Worm (Caenorhabditis elegans) whole organism, midembryonic: Measurements from ENCODE around the gene C23G10.7.

ENCODE experiments used
- T22C8.4 ChIP-seq: fragments of 200-800 bp; sonication (Bioruptor generic); IDR thresholded peaks from 2 replicates; pipeline ENCODE4 v1.3.6; 2022; ENCODE audit warnings: missing genetic modification characterization, missing compliant biosample characterization
- cog-1 ChIP-seq: sonication (generic microtip); optimal IDR thresholded peaks from 2 replicates; lab custom pipeline; 2016; ENCODE audit warnings: missing genetic modification characterization, missing compliant biosample characterization
- flt-1 ChIP-seq: fragments of 200-800 bp; sonication (Bioruptor generic); IDR thresholded peaks from 2 replicates; pipeline ENCODE4 v1.3.6; 2022; ENCODE audit warnings: missing genetic modification characterization, missing compliant biosample characterization
- klf-2 ChIP-seq: fragments of 200-800 bp; sonication (Bioruptor generic); conservative IDR thresholded peaks from 2 replicates; pipeline ENCODE4 v1.3.6; 2022; ENCODE audit warnings: missing genetic modification reagents, missing genetic modification characterization, missing compliant biosample characterization
- med-1 ChIP-seq: sonication (generic microtip); optimal IDR thresholded peaks from 2 replicates; lab custom pipeline; 2017; ENCODE audit warnings: missing genetic modification characterization, mild to moderate bottlenecking, missing compliant biosample characterization, antibody characterized with exemption, missing genetic modification reagents; ENCODE audit not compliant: insufficient read depth
- ref-1 ChIP-seq: fragments of 200-800 bp; sonication (Bioruptor generic); conservative IDR thresholded peaks from 2 replicates; pipeline ENCODE4 v1.3.6; 2022; ENCODE audit warnings: missing genetic modification reagents, missing genetic modification characterization, missing compliant biosample characterization
- tab-1 ChIP-seq: fragments of 200-800 bp; sonication (Bioruptor generic); IDR thresholded peaks from 2 replicates; pipeline ENCODE4 v1.3.6; 2022; ENCODE audit warnings: missing genetic modification characterization, missing compliant biosample characterization
- ztf-23 ChIP-seq: fragments of 200-800 bp; sonication (Bioruptor generic); IDR thresholded peaks from 2 replicates; pipeline ENCODE4 v1.3.6; 2022; ENCODE audit warnings: missing genetic modification reagents, missing genetic modification characterization, missing compliant biosample characterization
- ztf-29 ChIP-seq: fragments of 200-800 bp; sonication (Bioruptor generic); IDR thresholded peaks from 2 replicates; pipeline ENCODE4 v1.3.6; 2022; ENCODE audit warnings: missing genetic modification reagents, missing genetic modification characterization, missing compliant biosample characterization

The C23G10.7 gene

ce11 chrIII:6202440-6202839 is 4.2 kb upstream of the C23G10.7 start:
- no peak for TF ChIP-seq ztf-23 (GFP tag; lab: Robert Waterston, UW)
- TF ChIP-seq ztf-29: no peak
- no peak for TF ChIP-seq ref-1
- no peak for TF ChIP-seq klf-2 (GFP tag; lab: Robert Waterston, UW)
- TF ChIP-seq med-1 (GFP tag; lab: Kevin White, UChicago): no peak
- no peak for TF ChIP-seq tab-1 (GFP tag; lab: Robert Waterston, UW)
- TF ChIP-seq T22C8.4 (GFP tag; lab: Robert Waterston, UW): no peak
- TF ChIP-seq cog-1 (tag; lab: Kevin White, UChicago): no peak
- no peak for TF ChIP-seq flt-1 (GFP tag; lab: Robert Waterston, UW)

DNA sequence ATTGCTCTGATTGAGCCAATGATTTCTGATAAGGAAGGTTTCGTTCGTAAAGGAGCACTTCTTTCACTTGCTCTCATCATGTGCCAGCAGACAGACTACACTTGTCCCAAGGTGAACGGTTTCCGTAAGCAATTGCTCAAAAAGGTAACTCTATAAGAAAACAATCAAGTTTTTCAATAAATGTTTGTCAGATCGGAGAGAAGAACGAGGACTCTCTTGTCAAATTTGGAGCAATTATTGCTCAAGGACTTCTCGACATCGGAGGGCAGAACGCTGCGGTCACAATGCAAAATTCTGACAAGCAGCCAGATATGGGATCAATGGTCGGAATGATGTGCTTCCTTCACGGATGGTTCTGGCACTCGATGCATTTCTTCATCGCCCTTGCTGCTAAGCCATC is 3.1 kb upstream of the C23G10.7 start:
- TF ChIP-seq ztf-29 (no peak), flt-1 (GFP tag; lab: Robert Waterston, UW) (no peak)

- no peak for TF ChIP-seq klf-2 (GFP tag; lab: Robert Waterston, UW)
- TF ChIP-seq ref-1: no peak
- TF ChIP-seq flt-1 (GFP tag; lab: Robert Waterston, UW): no peak
- no peak for TF ChIP-seq ztf-29
- TF ChIP-seq T22C8.4 (GFP tag; lab: Robert Waterston, UW): no peak
- no peak for TF ChIP-seq tab-1 (GFP tag; lab: Robert Waterston, UW)
- no peak for TF ChIP-seq ztf-23 (GFP tag; lab: Robert Waterston, UW)
- TF ChIP-seq med-1 (GFP tag; lab: Kevin White, UChicago): no peak
- TF ChIP-seq cog-1 (tag; lab: Kevin White, UChicago): no peak
Measured at ce11 chrIII:6195718-6196117, 2.5 kb downstream of the C23G10.7 start.

- TF ChIP-seq T22C8.4 (GFP tag; lab: Robert Waterston, UW) (no peak), flt-1 (GFP tag; lab: Robert Waterston, UW) (no peak), ztf-23 (GFP tag; lab: Robert Waterston, UW) (no peak), ref-1 (no peak), med-1 (GFP tag; lab: Kevin White, UChicago) (no peak), klf-2 (GFP tag; lab: Robert Waterston, UW) (no peak), cog-1 (tag; lab: Kevin White, UChicago) (no peak), ztf-29 (no peak), tab-1 (GFP tag; lab: Robert Waterston, UW) (no peak)
Measured at ce11 chrIII:6194480-6194879, 3.7 kb downstream of the C23G10.7 start, which contains the start of gene ugt-66. TSS of gene ugt-66 (minus strand) at chrIII:6194580.

ce11 chrIII:6190810-6191209 is 7.4 kb downstream of the C23G10.7 start, which contains the start of gene C23G10.5:
TSS of gene C23G10.5 (plus strand) at chrIII:6191110.
- TF ChIP-seq cog-1 (tag; lab: Kevin White, UChicago) (no peak), klf-2 (GFP tag; lab: Robert Waterston, UW) (no peak), T22C8.4 (GFP tag; lab: Robert Waterston, UW) (no peak), ref-1 (no peak), ztf-29 (no peak), flt-1 (GFP tag; lab: Robert Waterston, UW) (no peak), tab-1 (GFP tag; lab: Robert Waterston, UW) (no peak)

DNA sequence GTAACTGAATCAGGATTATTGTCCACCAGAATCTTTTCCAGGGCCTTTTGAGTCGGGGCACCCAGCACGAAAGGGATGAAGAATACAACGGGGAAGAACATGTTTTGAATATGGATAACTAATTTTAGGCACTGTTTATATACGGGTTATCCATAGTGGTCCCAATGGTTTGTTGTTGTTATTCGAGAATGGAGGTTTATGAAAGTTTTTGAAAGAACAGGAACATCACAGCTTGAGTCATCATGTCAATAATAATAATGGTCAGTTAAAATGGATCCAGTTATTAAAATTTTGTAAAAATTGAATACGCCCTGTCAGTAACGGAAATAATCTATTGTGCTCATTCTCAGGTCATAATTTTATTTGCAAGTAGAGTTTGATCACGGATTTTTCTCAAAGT is 15.1 kb downstream of the C23G10.7 start, which contains the start of gene nas-28:
Gene nas-28 (minus strand): TSS at position 101 of the 400 bp plus-strand sequence.
- TF ChIP-seq ref-1: no peak
- no peak for TF ChIP-seq klf-2 (GFP tag; lab: Robert Waterston, UW)
- TF ChIP-seq T22C8.4 (GFP tag; lab: Robert Waterston, UW): no peak
- no peak for TF ChIP-seq med-1 (GFP tag; lab: Kevin White, UChicago)
- TF ChIP-seq tab-1 (GFP tag; lab: Robert Waterston, UW): no peak
- TF ChIP-seq ztf-29: no peak
- no peak for TF ChIP-seq flt-1 (GFP tag; lab: Robert Waterston, UW)
- no peak for TF ChIP-seq ztf-23 (GFP tag; lab: Robert Waterston, UW)
- TF ChIP-seq cog-1 (tag; lab: Kevin White, UChicago): no peak

- TF ChIP-seq klf-2 (GFP tag; lab: Robert Waterston, UW) (no peak), T22C8.4 (GFP tag; lab: Robert Waterston, UW) (no peak), flt-1 (GFP tag; lab: Robert Waterston, UW) (no peak)
Measured at ce11 chrIII:6180294-6180693, 17.9 kb downstream of the C23G10.7 start.

DNA sequence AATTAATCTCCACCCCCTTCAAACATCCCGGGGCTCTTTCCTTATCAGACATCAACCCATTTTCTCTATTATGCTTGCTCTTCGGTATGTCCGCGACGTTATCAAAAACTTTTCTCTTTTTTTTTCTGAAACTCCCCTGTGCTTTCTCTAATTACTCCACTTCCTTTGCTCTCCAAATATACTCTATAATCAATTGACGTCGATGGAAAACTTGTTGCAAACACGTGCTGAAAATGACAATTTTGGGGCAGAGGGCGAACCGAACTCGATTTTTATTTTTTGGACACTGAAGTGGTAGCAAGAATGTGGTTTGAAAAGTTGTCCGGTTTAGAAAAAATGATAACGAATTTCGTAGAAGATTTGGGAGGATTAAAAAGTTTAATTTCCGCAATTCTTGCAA is 19.2 kb downstream of the C23G10.7 start:
- TF ChIP-seq T22C8.4 (GFP tag; lab: Robert Waterston, UW) (no peak), cog-1 (tag; lab: Kevin White, UChicago) (no peak), med-1 (GFP tag; lab: Kevin White, UChicago) (no peak), ztf-23 (GFP tag; lab: Robert Waterston, UW) (no peak), tab-1 (GFP tag; lab: Robert Waterston, UW) (no peak), ref-1 (no peak), ztf-29 (no peak), klf-2 (GFP tag; lab: Robert Waterston, UW) (no peak), flt-1 (GFP tag; lab: Robert Waterston, UW) (no peak)

DNA sequence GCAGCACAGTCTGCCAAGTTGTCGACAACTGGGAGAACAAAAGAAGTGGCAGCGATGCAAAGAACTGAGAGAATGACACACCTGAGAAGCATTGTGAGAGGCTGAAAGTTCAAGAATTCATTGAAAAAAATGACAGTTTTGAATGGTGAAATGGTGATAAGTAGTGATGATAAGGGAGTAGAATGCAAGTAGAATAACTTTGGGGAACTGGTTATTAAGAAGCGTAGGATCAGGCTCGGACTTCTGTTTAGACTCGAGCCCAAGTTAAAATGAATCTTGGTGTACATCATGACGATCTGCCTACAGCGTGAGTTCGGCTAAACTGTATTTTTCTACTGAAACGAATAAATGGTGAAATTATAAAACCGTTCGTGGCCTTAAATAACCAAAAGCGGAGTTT is 19.6 kb downstream of the C23G10.7 start, which contains the start of gene F42A10.7:
Gene F42A10.7 (minus strand): TSS at position 101 of the 400 bp plus-strand sequence.
- TF ChIP-seq tab-1 (GFP tag; lab: Robert Waterston, UW) (no peak), med-1 (GFP tag; lab: Kevin White, UChicago) (no peak), cog-1 (tag; lab: Kevin White, UChicago) (no peak), T22C8.4 (GFP tag; lab: Robert Waterston, UW) (no peak), klf-2 (GFP tag; lab: Robert Waterston, UW) (no peak), ref-1 (no peak), flt-1 (GFP tag; lab: Robert Waterston, UW) (no peak), ztf-29 (no peak), ztf-23 (GFP tag; lab: Robert Waterston, UW) (no peak)

DNA sequence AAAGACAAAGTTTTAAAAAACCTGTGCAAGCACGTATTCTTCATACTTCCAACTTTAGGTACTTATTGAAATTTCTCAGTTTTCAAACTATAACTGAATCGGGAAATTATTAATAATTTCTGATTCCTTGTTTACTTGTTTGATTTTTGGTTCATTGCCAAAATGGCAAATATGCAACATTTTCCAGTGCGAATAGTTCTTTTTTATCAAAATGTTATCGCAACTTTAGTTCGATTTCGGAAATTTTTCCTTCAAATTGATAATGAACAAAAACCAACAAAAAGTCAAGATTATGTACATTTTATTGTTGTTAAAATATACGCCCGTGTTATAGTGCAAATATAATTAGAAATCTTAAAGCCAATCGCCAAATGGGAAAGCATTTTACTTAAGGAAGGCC is 20.6 kb downstream of the C23G10.7 start:
- TF ChIP-seq tab-1 (GFP tag; lab: Robert Waterston, UW) (no peak), med-1 (GFP tag; lab: Kevin White, UChicago) (no peak), flt-1 (GFP tag; lab: Robert Waterston, UW) (no peak), ref-1 (no peak), ztf-23 (GFP tag; lab: Robert Waterston, UW) (no peak), cog-1 (tag; lab: Kevin White, UChicago) (no peak), ztf-29 (no peak), klf-2 (GFP tag; lab: Robert Waterston, UW) (no peak), T22C8.4 (GFP tag; lab: Robert Waterston, UW) (no peak)
